2 worm cellular contexts compared by ENCODE assay signal in genomic region chrII:14919148-14919755, ce11.
A peak's percentile ranks its signal among the peaks of the same experiment; 100 is the strongest.
TF ChIP-seq lines count a peak whose summit lies in the region.

Gene pde-3 (plus strand): TSS chrII:14919705.

TF ChIP-seq in whole organism, L1 larva, 84 proteins besides CTCF, POLR2A, EP300 and RAD21:
- TF ChIP-seq nhr-85 (tag; lab: Kevin White, UChicago) (peak; percentile 25), efl-1 (optimal IDR thresholded peaks at IDR 0.05; lab: Kevin White, UChicago) (no peak), efl-1 (GFP tag; optimal IDR thresholded peaks at IDR 0.05 in 1 of 2; lab: Kevin White, UChicago) (peak in 1 of 2 experiments; percentile 65), jun-1 (tag; optimal IDR thresholded peaks at IDR 0.05; lab: Kevin White, UChicago) (no peak)

TF ChIP-seq in whole organism, L4 larva, 104 proteins besides CTCF, POLR2A, EP300 and RAD21:
- TF ChIP-seq cey-2 (tag; optimal IDR thresholded peaks at IDR 0.05; lab: Kevin White, UChicago; ENCODE audit: borderline replicate concordance, insufficient read depth) (no peak), aha-1 (tag; lab: Kevin White, UChicago) (peak; percentile 63), dpl-1 (GFP tag; optimal IDR thresholded peaks at IDR 0.05; lab: Kevin White, UChicago) (no peak), zfp-2 (tag; optimal IDR thresholded peaks at IDR 0.05; lab: Kevin White, UChicago) (no peak)

Comparison
In these comparisons a context has a peak if more than half of its experiments do, and no peak if none do; other contexts are left out.
1. Of the 29 proteins assayed by ChIP-seq in both whole organism, L4 larva and whole organism, L1 larva: peak only in whole organism, L4 larva: aha-1; only in whole organism, L1 larva: none; in both: none; in neither: 28.